Fruit fly (Drosophila melanogaster) whole organism, wandering third instar larva: ENCODE results near the gene CG46313.

ENCODE experiments used
- CG32264 ChIP-seq: fragments of 200-800 bp; sonication (Bioruptor generic); optimal IDR thresholded peaks from 2 replicates; lab custom pipeline; 2016; ENCODE audit warnings: missing biosample characterization, missing genetic modification characterization
- CG9705 ChIP-seq: fragments of 200-800 bp; sonication (Bioruptor generic); optimal IDR thresholded peaks from 2 replicates; lab custom pipeline; 2018; ENCODE audit warnings: missing biosample characterization, mild to moderate bottlenecking, missing genetic modification characterization
- CrebA ChIP-seq: fragments of 200-800 bp; sonication (Bioruptor generic); optimal IDR thresholded peaks from 2 replicates; lab custom pipeline; 2016; ENCODE audit warnings: missing biosample characterization, mild to moderate bottlenecking, missing genetic modification characterization, borderline replicate concordance
- Dfd ChIP-seq: fragments of >200 bp; optimal IDR thresholded peaks from 2 replicates; lab custom pipeline; 2017; ENCODE audit warnings: missing biosample characterization, missing genetic modification characterization
- HLH106 ChIP-seq: fragments of 200-800 bp; optimal IDR thresholded peaks from 3 replicates; lab custom pipeline; 2019; ENCODE audit warnings: missing biosample characterization, mild to moderate bottlenecking, missing genetic modification characterization, moderate library complexity
- Hnf4 ChIP-seq: fragments of 200-800 bp; sonication (Bioruptor generic); optimal IDR thresholded peaks from 2 replicates; lab custom pipeline; 2016; ENCODE audit warnings: missing biosample characterization, mild to moderate bottlenecking, missing genetic modification characterization
- Hr78 ChIP-seq: fragments of >200 bp; optimal IDR thresholded peaks from 2 replicates; lab custom pipeline; 2017; ENCODE audit warnings: missing biosample characterization, missing genetic modification characterization
- Hr83 ChIP-seq: fragments of 200-300 bp; sonication (Bioruptor generic); optimal IDR thresholded peaks from 2 replicates; lab custom pipeline; 2016; ENCODE audit warnings: missing biosample characterization, mild to moderate bottlenecking, missing genetic modification characterization, moderate library complexity; ENCODE audit not compliant: poor library complexity, severe bottlenecking
- Jra ChIP-seq: sonication (Bioruptor generic); optimal IDR thresholded peaks from 2 replicates; lab custom pipeline; 2016; ENCODE audit warnings: missing biosample characterization, missing genetic modification characterization
- Mio ChIP-seq: sonication (Bioruptor generic); optimal IDR thresholded peaks from 2 replicates; lab custom pipeline; 2016; ENCODE audit warnings: missing biosample characterization, missing genetic modification characterization
- Myc ChIP-seq: fragments of >200 bp; optimal IDR thresholded peaks from 2 replicates; lab custom pipeline; 2017
- N ChIP-seq: fragments of >200 bp; optimal IDR thresholded peaks from 2 replicates; lab custom pipeline; 2018; ENCODE audit warnings: missing biosample characterization, missing external identifiers, missing genetic modification characterization
- Rel ChIP-seq, 2 experiments: fragments of 200-800 bp; sonication (Bioruptor generic) in 1 of 2; optimal IDR thresholded peaks; 2 replicates in 1 of 2; 3 replicates in 1 of 2; lab custom pipeline; 2016 to 2019; ENCODE audit warnings: mild to moderate bottlenecking in 2 of 2, missing biosample characterization in 2 of 2, missing genetic modification characterization in 2 of 2, moderate library complexity in 1 of 2
- Sp1 ChIP-seq: fragments of 200-800 bp; sonication (Bioruptor generic); optimal IDR thresholded peaks from 3 replicates; lab custom pipeline; 2019; ENCODE audit warnings: missing biosample characterization, mild to moderate bottlenecking, missing genetic modification characterization, moderate library complexity
- Vsx2 ChIP-seq: fragments of 200-300, 225-300 bp; sonication (Bioruptor generic); optimal IDR thresholded peaks from 2 replicates; lab custom pipeline; 2018; ENCODE audit warnings: missing biosample characterization, missing genetic modification characterization; ENCODE audit not compliant: partially characterized antibody
- brk ChIP-seq: fragments of 200-800 bp; sonication (Bioruptor generic); optimal IDR thresholded peaks from 2 replicates; lab custom pipeline; 2016; ENCODE audit warnings: missing biosample characterization, mild to moderate bottlenecking, missing genetic modification characterization
- dl ChIP-seq, 2 experiments: fragments of 175-275, 200-275 bp in 1 of 2; fragments of 200-275 bp in 1 of 2; sonication (Bioruptor generic); optimal IDR thresholded peaks; lab custom pipeline; 2018; ENCODE audit warnings: mild to moderate bottlenecking in 2 of 2, missing biosample characterization in 2 of 2, missing genetic modification characterization in 2 of 2, moderate library complexity in 2 of 2; ENCODE audit not compliant: partially characterized antibody in 2 of 2, insufficient read depth in 1 of 2
- dmrt93B ChIP-seq: fragments of 200-800 bp; sonication (Bioruptor generic); optimal IDR thresholded peaks from 2 replicates; lab custom pipeline; 2018; ENCODE audit warnings: missing biosample characterization, mild to moderate bottlenecking, missing genetic modification characterization
- dsf ChIP-seq: sonication (Bioruptor generic); optimal IDR thresholded peaks from 2 replicates; lab custom pipeline; 2016; ENCODE audit warnings: missing biosample characterization, missing genetic modification characterization, borderline replicate concordance
- ey ChIP-seq: fragments of 200-800 bp; sonication (Bioruptor generic); optimal IDR thresholded peaks from 2 replicates; lab custom pipeline; 2016; ENCODE audit warnings: missing biosample characterization, missing genetic modification characterization
- foxo ChIP-seq, 2 experiments: fragments of 200-800 bp; sonication (Bioruptor generic); optimal IDR thresholded peaks; 2 replicates in 1 of 2; 3 replicates in 1 of 2; lab custom pipeline; 2016 to 2017; ENCODE audit warnings: missing biosample characterization in 2 of 2, missing genetic modification characterization in 2 of 2
- fru ChIP-seq: fragments of 200-800 bp; sonication (Bioruptor generic); optimal IDR thresholded peaks from 3 replicates; lab custom pipeline; 2016; ENCODE audit warnings: missing biosample characterization, mild to moderate bottlenecking, missing genetic modification characterization
- h ChIP-seq: fragments of 200-800 bp; sonication (Bioruptor generic); optimal IDR thresholded peaks from 3 replicates; lab custom pipeline; 2016; ENCODE audit warnings: missing biosample characterization, mild to moderate bottlenecking, missing genetic modification characterization
- jim ChIP-seq: fragments of 175-275, 200-325 bp; sonication (Bioruptor generic); optimal IDR thresholded peaks from 2 replicates; lab custom pipeline; 2016; ENCODE audit warnings: missing biosample characterization, mild to moderate bottlenecking, missing genetic modification characterization
- pan ChIP-seq: fragments of >200 bp; optimal IDR thresholded peaks from 2 replicates; lab custom pipeline; 2017
- sv ChIP-seq: fragments of 200-800 bp; sonication (Bioruptor generic); optimal IDR thresholded peaks from 3 replicates; lab custom pipeline; 2016; ENCODE audit warnings: missing biosample characterization, missing genetic modification characterization
- tai ChIP-seq: sonication (Bioruptor generic); optimal IDR thresholded peaks from 2 replicates; lab custom pipeline; 2016; ENCODE audit warnings: missing biosample characterization, missing genetic modification characterization
- usp ChIP-seq: fragments of >200 bp; optimal IDR thresholded peaks from 2 replicates; lab custom pipeline; 2017; ENCODE audit warnings: missing biosample characterization, missing genetic modification characterization
- woc ChIP-seq: sonication (Bioruptor generic); optimal IDR thresholded peaks from 2 replicates; lab custom pipeline; 2016; ENCODE audit warnings: missing biosample characterization, mild to moderate bottlenecking, missing genetic modification characterization

Gene CG46313

dm6 chr3R:26955527-26955926 lies 22.8 kb upstream of the CG46313 start:
- TF ChIP-seq ey (GFP tag; lab: Kevin White, UChicago) (no peak), Rel (GFP tag; optimal IDR thresholded peaks at IDR 0.05; lab: Kevin White, UChicago) (no peak), Rel (tag; optimal IDR thresholded peaks at IDR 0.05; lab: Kevin White, UChicago) (no peak), jim (GFP tag; lab: Kevin White, UChicago) (no peak), Myc (lab: Kevin White, UChicago) (no peak), HLH106 (no peak), dsf (GFP tag; lab: Kevin White, UChicago) (no peak), CrebA (no peak), N (GFP tag; lab: Kevin White, UChicago) (no peak), sv (GFP tag; lab: Kevin White, UChicago) (no peak), foxo (GFP tag; optimal IDR thresholded peaks at IDR 0.05; lab: Kevin White, UChicago) (no peak), fru (no peak), CG32264 (GFP tag; lab: Kevin White, UChicago) (no peak), Hnf4 (GFP tag; lab: Kevin White, UChicago) (no peak), Vsx2 (no peak), brk (no peak), CG9705 (GFP tag; lab: Kevin White, UChicago) (no peak), Hr78 (no peak), tai (GFP tag; lab: Kevin White, UChicago) (no peak), pan (lab: Kevin White, UChicago) (no peak), Hr83 (GFP tag; lab: Kevin White, UChicago) (no peak)

- no peak for TF ChIP-seq Hr78
- TF ChIP-seq Sp1: no peak
- no peak for TF ChIP-seq N (GFP tag; lab: Kevin White, UChicago)
- TF ChIP-seq Hr83 (GFP tag; lab: Kevin White, UChicago): no peak
- TF ChIP-seq jim (GFP tag; lab: Kevin White, UChicago): no peak
- TF ChIP-seq dsf (GFP tag; lab: Kevin White, UChicago): no peak
- TF ChIP-seq usp (GFP tag; lab: Kevin White, UChicago): no peak
- TF ChIP-seq Dfd (GFP tag; lab: Kevin White, UChicago): no peak
- TF ChIP-seq h (GFP tag; lab: Kevin White, UChicago): no peak
- TF ChIP-seq Jra (GFP tag; lab: Kevin White, UChicago): no peak
- TF ChIP-seq Rel (GFP tag; optimal IDR thresholded peaks at IDR 0.05; lab: Kevin White, UChicago): no peak
- no peak for TF ChIP-seq Rel (tag; optimal IDR thresholded peaks at IDR 0.05; lab: Kevin White, UChicago)
- no peak for TF ChIP-seq fru
- no peak for TF ChIP-seq Hnf4 (GFP tag; lab: Kevin White, UChicago)
- TF ChIP-seq tai (GFP tag; lab: Kevin White, UChicago): no peak
- TF ChIP-seq CrebA: no peak
- TF ChIP-seq CG9705 (GFP tag; lab: Kevin White, UChicago): no peak
- no peak for TF ChIP-seq Mio
- TF ChIP-seq dmrt93B (GFP tag; lab: Kevin White, UChicago): no peak
- no peak for TF ChIP-seq woc
- TF ChIP-seq, all 38 proteins: peak for 0
Observed at dm6 chr3R:26956376-26957062, 21.8 kb upstream of the CG46313 start.

DNA sequence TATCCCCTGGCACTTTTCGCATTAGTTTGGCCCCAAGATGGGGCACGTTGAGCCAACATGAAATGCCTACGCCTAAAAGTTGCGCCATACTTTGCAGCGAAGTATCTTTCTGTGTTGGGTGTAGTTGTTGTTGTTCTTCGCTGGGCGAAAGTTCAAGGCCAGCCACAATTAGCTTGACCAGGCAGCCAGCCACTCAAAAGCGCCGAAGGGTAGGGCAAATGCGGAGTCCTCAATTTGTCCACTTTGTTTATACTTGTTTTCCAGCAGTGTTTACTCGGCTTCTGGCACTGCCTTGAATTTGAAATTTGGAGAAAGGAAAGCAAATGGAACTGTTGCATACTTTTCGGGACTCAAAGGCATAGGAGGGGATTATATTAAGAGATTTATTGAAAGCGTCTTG lies 21.2 kb upstream of the CG46313 start:
- TF ChIP-seq N (GFP tag; lab: Kevin White, UChicago) (peak; percentile 15), Myc (lab: Kevin White, UChicago) (peak; percentile 3), dl (GFP tag; optimal IDR thresholded peaks at IDR 0.05; lab: Kevin White, UChicago; ENCODE audit: insufficient read depth in 1 of 2, partially characterized antibody in 2 of 2) (no peak)
- TF ChIP-seq, all 38 proteins: peak for 2

dm6 chr3R:26958314-26958979 lies 19.9 kb upstream of the CG46313 start, which contains the start of gene CG6330:
Gene CG6330 (minus strand): TSS chr3R:26958491.
- TF ChIP-seq Dfd (GFP tag; lab: Kevin White, UChicago) (no peak), sv (GFP tag; lab: Kevin White, UChicago) (no peak), Rel (GFP tag; optimal IDR thresholded peaks at IDR 0.05; lab: Kevin White, UChicago) (no peak), Rel (tag; optimal IDR thresholded peaks at IDR 0.05; lab: Kevin White, UChicago) (peak; percentile 64), dl (GFP tag; optimal IDR thresholded peaks at IDR 0.05; lab: Kevin White, UChicago; ENCODE audit: insufficient read depth in 1 of 2, partially characterized antibody in 2 of 2) (no peak), HLH106 (no peak), Vsx2 (no peak), woc (no peak)
